Worm (Caenorhabditis elegans): ENCODE data around the gene syg-2.

Gene syg-2

DNA sequence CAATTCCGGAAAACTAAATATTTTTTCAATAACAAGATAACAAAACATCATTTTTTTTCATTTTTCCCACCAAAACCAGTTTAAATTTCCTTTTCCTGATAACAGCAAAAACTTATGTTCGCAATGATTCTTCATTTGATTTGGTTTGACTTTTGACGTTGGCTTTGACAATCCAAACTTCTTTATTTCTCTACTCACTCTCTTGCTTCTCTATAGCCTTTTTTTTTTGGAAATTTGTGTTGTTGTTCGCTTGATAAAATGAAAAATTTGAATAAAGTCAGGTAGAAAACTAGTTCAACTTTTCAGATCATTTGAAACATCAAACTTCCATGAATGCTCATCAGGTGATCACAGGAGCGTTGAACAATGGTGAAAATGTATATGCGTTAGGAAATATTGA lies 43.7 kb upstream of the syg-2 start, which contains the start of gene rbc-1:
rbc-1 (plus strand) TSS at position 301 of the 400 bp plus-strand sequence.
- no peak for TF ChIP-seq nhr-76 (tag; optimal IDR thresholded peaks at IDR 0.05)
- no peak for TF ChIP-seq M03D4.4 (tag; optimal IDR thresholded peaks at IDR 0.05)
- no peak for TF ChIP-seq blmp-1 (tag; optimal IDR thresholded peaks at IDR 0.05)
- TF ChIP-seq sptf-1 (tag; optimal IDR thresholded peaks at IDR 0.05) = no peak
- TF ChIP-seq nhr-237 (tag; optimal IDR thresholded peaks at IDR 0.05) = no peak
- TF ChIP-seq mls-2 (tag; optimal IDR thresholded peaks at IDR 0.05) = no peak
- no peak for TF ChIP-seq ceh-39 (tag; optimal IDR thresholded peaks at IDR 0.05)
- TF ChIP-seq elt-1 (tag; optimal IDR thresholded peaks at IDR 0.05; ENCODE audit: borderline replicate concordance, insufficient read depth) = no peak
- TF ChIP-seq mab-5 (tag; optimal IDR thresholded peaks at IDR 0.05) = no peak
- TF ChIP-seq unc-120 (tag; optimal IDR thresholded peaks at IDR 0.05; ENCODE audit: poor library complexity, severe bottlenecking) = no peak
- TF ChIP-seq nhr-12 (tag; optimal IDR thresholded peaks at IDR 0.05) = no peak

DNA sequence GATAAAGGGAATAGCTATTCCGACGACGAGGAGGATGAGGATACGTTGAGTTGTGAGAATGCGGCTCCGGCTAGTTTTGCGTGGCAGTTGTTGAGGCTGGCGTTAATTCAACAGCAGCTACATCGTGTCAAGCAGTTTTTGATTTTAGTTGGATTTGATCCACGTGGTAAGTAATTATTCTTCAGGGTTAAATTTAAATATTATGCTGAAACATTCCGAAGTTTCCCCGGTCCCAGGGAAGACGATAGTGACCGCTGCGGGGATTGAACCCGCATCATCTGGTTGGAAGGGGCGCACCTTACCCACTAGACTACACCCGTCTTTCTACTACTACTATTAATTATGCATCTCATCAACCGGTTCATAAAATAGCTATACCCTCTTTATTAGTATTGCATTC lies 33.6 kb upstream of the syg-2 start:
- TF ChIP-seq cnd-1 (tag; optimal IDR thresholded peaks at IDR 0.05) (no peak), lin-32 (GFP tag; optimal IDR thresholded peaks at IDR 0.05) (no peak), nhr-12 (tag; optimal IDR thresholded peaks at IDR 0.05) (no peak), zip-8 (tag; optimal IDR thresholded peaks at IDR 0.05) (no peak), nhr-237 (tag; optimal IDR thresholded peaks at IDR 0.05) (no peak), lin-13 (tag; optimal IDR thresholded peaks at IDR 0.05) (no peak), elt-1 (tag; optimal IDR thresholded peaks at IDR 0.05; ENCODE audit: borderline replicate concordance, insufficient read depth) (no peak), ceh-43 (GFP tag; optimal IDR thresholded peaks at IDR 0.05) (no peak), blmp-1 (tag; optimal IDR thresholded peaks at IDR 0.05) (no peak), nhr-2 (tag; optimal IDR thresholded peaks at IDR 0.05) (no peak), sem-2 (GFP tag; optimal IDR thresholded peaks at IDR 0.05) (no peak), ceh-83 (GFP tag; optimal IDR thresholded peaks at IDR 0.05) (no peak)

DNA sequence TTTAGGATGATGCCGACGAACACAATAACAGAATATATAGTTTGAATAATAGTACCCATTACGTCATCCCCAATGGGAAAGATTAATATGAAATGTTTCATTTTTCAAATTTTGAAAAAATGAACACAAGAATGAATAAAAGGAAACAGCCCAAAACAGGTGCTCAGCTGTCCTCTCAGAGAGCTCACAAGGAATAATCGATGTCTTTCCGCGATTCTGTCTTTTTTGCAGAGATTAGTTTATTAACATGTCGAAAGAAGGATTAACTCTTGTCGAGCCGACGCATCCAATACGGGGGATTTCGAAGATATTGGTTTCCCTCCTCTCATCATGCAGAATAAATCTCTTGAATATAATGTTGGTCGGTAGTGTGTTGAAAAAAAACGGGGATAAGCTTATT lies 26.0 kb upstream of the syg-2 start, which contains the start of gene F54E4.2:
F54E4.2 (minus strand) TSS at position 101 of the 400 bp plus-strand sequence.
- peak; percentile 34 for TF ChIP-seq zip-8 (tag; optimal IDR thresholded peaks at IDR 0.05)
- TF ChIP-seq cnd-1 (tag; optimal IDR thresholded peaks at IDR 0.05) = no peak

DNA sequence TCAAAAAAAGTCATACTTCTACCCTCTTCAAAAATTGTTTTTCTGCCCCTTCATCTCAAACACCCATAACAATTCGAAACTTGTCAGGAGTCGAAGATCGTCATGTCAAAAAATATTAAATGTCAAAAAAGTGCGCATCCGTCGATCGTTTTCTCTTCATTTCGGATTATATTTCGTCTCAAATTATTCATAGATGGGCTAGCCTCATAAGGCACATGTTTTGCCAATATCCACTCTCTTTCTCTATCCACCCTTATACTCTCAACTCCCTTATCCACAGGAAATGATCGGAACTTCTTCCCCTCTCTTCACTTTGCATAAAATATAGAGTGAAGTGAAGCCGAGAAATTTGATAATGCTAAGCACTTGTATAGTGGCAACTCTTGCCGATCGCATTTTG lies 21.1 kb upstream of the syg-2 start:
- TF ChIP-seq ces-1 (GFP tag; optimal IDR thresholded peaks at IDR 0.05) (peak; percentile 80), tbx-8 (GFP tag; optimal IDR thresholded peaks at IDR 0.05) (no peak)

DNA sequence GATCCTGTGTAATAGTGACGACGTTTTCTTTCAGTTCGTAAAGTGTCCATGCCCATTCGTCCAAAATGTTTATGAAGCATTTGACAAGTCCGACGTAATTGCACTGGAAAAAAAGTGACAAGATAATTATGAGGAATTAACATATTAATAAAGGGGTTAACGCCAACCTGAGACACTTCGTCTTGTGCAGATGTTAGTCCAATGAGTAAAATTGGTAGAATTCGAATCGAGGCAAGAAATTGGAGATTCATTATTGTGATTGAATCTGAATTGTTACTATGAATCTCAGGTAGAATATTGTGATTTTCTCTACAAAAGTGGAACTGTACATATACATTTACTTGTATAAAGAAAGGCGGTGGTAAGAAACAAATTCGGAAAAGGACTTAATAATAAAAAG lies 18.6 kb upstream of the syg-2 start, which contains the start of gene F54E4.3:
F54E4.3 (minus strand) TSS at position 265 of the 400 bp plus-strand sequence.
- TF ChIP-seq nhr-2 (tag; optimal IDR thresholded peaks at IDR 0.05) = no peak
- TF ChIP-seq flh-1 (GFP tag; optimal IDR thresholded peaks at IDR 0.05) = no peak
- TF ChIP-seq unc-62 (GFP tag; optimal IDR thresholded peaks at IDR 0.05) = peak; percentile 41

ce11 chrX:14636712-14637111 lies 18.1 kb upstream of the syg-2 start:
- TF ChIP-seq M03D4.4 (tag; optimal IDR thresholded peaks at IDR 0.05) (peak; percentile 20), pha-4 (tag; optimal IDR thresholded peaks at IDR 0.05) (no peak), bed-3 (GFP tag; optimal IDR thresholded peaks at IDR 0.05) (no peak), unc-120 (tag; optimal IDR thresholded peaks at IDR 0.05; ENCODE audit: poor library complexity, severe bottlenecking) (no peak), tbx-8 (GFP tag; optimal IDR thresholded peaks at IDR 0.05) (no peak), nhr-237 (tag; optimal IDR thresholded peaks at IDR 0.05) (no peak), lsy-2 (tag; optimal IDR thresholded peaks at IDR 0.05) (no peak), ham-2 (GFP tag; optimal IDR thresholded peaks at IDR 0.05) (peak; percentile 11), snpc-4 (tag; optimal IDR thresholded peaks at IDR 0.05) (no peak), mep-1 (tag; optimal IDR thresholded peaks at IDR 0.05) (no peak), unc-62 (GFP tag; optimal IDR thresholded peaks at IDR 0.05) (peak; percentile 62), hlh-1 (tag; optimal IDR thresholded peaks at IDR 0.05) (peak; percentile 19), sem-2 (GFP tag; optimal IDR thresholded peaks at IDR 0.05) (no peak), sptf-1 (tag; optimal IDR thresholded peaks at IDR 0.05) (peak; percentile 87), elt-3 (tag; optimal IDR thresholded peaks at IDR 0.05) (no peak), lin-32 (GFP tag; optimal IDR thresholded peaks at IDR 0.05) (no peak), nhr-28 (tag; optimal IDR thresholded peaks at IDR 0.05) (no peak), ces-1 (GFP tag; optimal IDR thresholded peaks at IDR 0.05) (peak; percentile 97), drap-1 (GFP tag; optimal IDR thresholded peaks at IDR 0.05) (peak; percentile 43), flh-1 (GFP tag; optimal IDR thresholded peaks at IDR 0.05) (no peak), blmp-1 (tag; optimal IDR thresholded peaks at IDR 0.05) (no peak), ceh-43 (GFP tag; optimal IDR thresholded peaks at IDR 0.05) (peak; percentile 13), ceh-83 (GFP tag; optimal IDR thresholded peaks at IDR 0.05) (peak; percentile 9), mls-2 (tag; optimal IDR thresholded peaks at IDR 0.05) (peak; percentile 57), nhr-12 (tag; optimal IDR thresholded peaks at IDR 0.05) (no peak), nhr-2 (tag; optimal IDR thresholded peaks at IDR 0.05) (no peak), ceh-39 (tag; optimal IDR thresholded peaks at IDR 0.05) (no peak), lin-13 (tag; optimal IDR thresholded peaks at IDR 0.05) (no peak), ztf-11 (tag; optimal IDR thresholded peaks at IDR 0.05) (no peak), cnd-1 (tag; optimal IDR thresholded peaks at IDR 0.05) (peak; percentile 74)

Measured in whole organism, mixed stage, embryonic.